Worm (Caenorhabditis elegans) whole organism, early embryonic: ENCODE results near the gene irld-18.
"Not testable (repeated sequence)": the region's sequence is repeated elsewhere in the genome, so short reads cannot be mapped to it uniquely, and the experiment has no call there.

Experiments
- B0310.2 ChIP-seq: sonication (generic microtip); optimal IDR thresholded peaks from 2 replicates; lab custom pipeline; 2016; ENCODE audit warnings: mild to moderate bottlenecking, missing genetic modification characterization, missing compliant biosample characterization
- F13C5.2 ChIP-seq: sonication (generic microtip); optimal IDR thresholded peaks from 2 replicates; lab custom pipeline; 2017; ENCODE audit warnings: mild to moderate bottlenecking, missing genetic modification characterization, inconsistent platforms, missing compliant biosample characterization
- aly-1 ChIP-seq: sonication (generic microtip); optimal IDR thresholded peaks from 2 replicates; lab custom pipeline; 2016; ENCODE audit warnings: missing genetic modification characterization, missing compliant biosample characterization
- ama-1 ChIP-seq: fragments of 150-350 bp; optimal IDR thresholded peaks from 2 replicates; lab custom pipeline; 2014
- ceh-13 ChIP-seq: fragments of 200-800 bp; sonication (Bioruptor generic); optimal IDR thresholded peaks from 2 replicates; lab custom pipeline; 2018; ENCODE audit warnings: mild to moderate bottlenecking, missing genetic modification characterization, missing compliant biosample characterization
- ceh-36 ChIP-seq: sonication (generic microtip); optimal IDR thresholded peaks from 2 replicates; lab custom pipeline; 2016; ENCODE audit warnings: missing genetic modification characterization, inconsistent platforms, missing compliant biosample characterization
- ets-7 ChIP-seq: sonication (generic microtip); optimal IDR thresholded peaks from 2 replicates; lab custom pipeline; 2016; ENCODE audit warnings: missing genotype, missing genetic modification characterization, missing compliant biosample characterization
- flt-1 ChIP-seq: fragments of 200-800 bp; sonication (Bioruptor generic); IDR thresholded peaks from 2 replicates; pipeline ENCODE4 v1.3.6; 2022; ENCODE audit warnings: missing genetic modification characterization, missing compliant biosample characterization
- hmbx-1 ChIP-seq: sonication (generic microtip); optimal IDR thresholded peaks from 2 replicates; lab custom pipeline; 2016; ENCODE audit warnings: mild to moderate bottlenecking, missing genetic modification characterization, missing compliant biosample characterization
- hmg-4 ChIP-seq: fragments of 200-800 bp; sonication (Bioruptor generic); optimal IDR thresholded peaks from 2 replicates; lab custom pipeline; 2018; ENCODE audit warnings: mild to moderate bottlenecking, missing genetic modification characterization, missing compliant biosample characterization
- hnd-1 ChIP-seq: sonication (generic microtip); optimal IDR thresholded peaks from 2 replicates; lab custom pipeline; 2016; ENCODE audit warnings: missing genetic modification characterization, missing compliant biosample characterization
- pes-1 ChIP-seq: fragments of 200-800 bp; sonication (Bioruptor generic); IDR thresholded peaks from 2 replicates; pipeline ENCODE4 v1.3.6; 2022; ENCODE audit warnings: missing genetic modification reagents, missing genetic modification characterization, missing compliant biosample characterization
- scrt-1 ChIP-seq: fragments of 200-800 bp; sonication (Bioruptor generic); IDR thresholded peaks from 2 replicates; pipeline ENCODE4 v1.3.6; 2022; ENCODE audit warnings: missing genetic modification characterization, missing compliant biosample characterization
- sea-1 ChIP-seq: fragments of 200-800 bp; sonication (Bioruptor generic); conservative IDR thresholded peaks from 2 replicates; pipeline ENCODE4 v1.3.6; 2022; ENCODE audit warnings: missing genetic modification characterization, missing compliant biosample characterization
- tbx-11 ChIP-seq: fragments of 200-800 bp; sonication (Bioruptor generic); IDR thresholded peaks from 2 replicates; pipeline ENCODE4 v1.3.6; 2022; ENCODE audit warnings: missing genetic modification characterization, missing compliant biosample characterization
- tbx-37 ChIP-seq: fragments of 200-800 bp; sonication (Bioruptor generic); conservative IDR thresholded peaks from 2 replicates; pipeline ENCODE4 v1.3.6; 2022; ENCODE audit warnings: missing genetic modification reagents, missing genetic modification characterization, missing compliant biosample characterization
- tra-4 ChIP-seq: sonication (generic microtip); optimal IDR thresholded peaks from 2 replicates; lab custom pipeline; 2017; ENCODE audit warnings: missing genetic modification characterization, missing compliant biosample characterization

The irld-18 gene

ce11 chrIV:14565062-14565461 is 15.8 kb downstream of the irld-18 start, which contains the start of gene Y57G11B.2:
Y57G11B.2 (plus strand) TSS chrIV:14565362.
- TF ChIP-seq hmg-4 (GFP tag; lab: Kevin White, UChicago) (no peak), aly-1 (tag; lab: Kevin White, UChicago) (no peak), ets-7 (no peak), flt-1 (GFP tag; lab: Robert Waterston, UW) (no peak), tbx-37 (GFP tag; lab: Robert Waterston, UW) (no peak), hmbx-1 (tag; lab: Kevin White, UChicago) (no peak), pes-1 (GFP tag; lab: Robert Waterston, UW) (no peak)

- TF ChIP-seq ama-1 (lab: Kevin White, UChicago) (no peak), ceh-36 (no peak), flt-1 (GFP tag; lab: Robert Waterston, UW) (no peak), tbx-37 (GFP tag; lab: Robert Waterston, UW) (no peak)
These were observed 18.1 kb downstream of the irld-18 start for ce11 chrIV:14562649-14563268.

- TF ChIP-seq tra-4 (tag; lab: Kevin White, UChicago) (no peak), sea-1 (GFP tag; lab: Robert Waterston, UW) (no peak), tbx-11 (GFP tag; lab: Robert Waterston, UW) (no peak), ama-1 (lab: Kevin White, UChicago) (no peak), ceh-13 (no peak), scrt-1 (GFP tag; lab: Robert Waterston, UW) (no peak), hmbx-1 (tag; lab: Kevin White, UChicago) (no peak), pes-1 (GFP tag; lab: Robert Waterston, UW) (no peak), flt-1 (GFP tag; lab: Robert Waterston, UW) (no peak), ceh-36 (no peak), aly-1 (tag; lab: Kevin White, UChicago) (no peak), tbx-37 (GFP tag; lab: Robert Waterston, UW) (no peak), ets-7 (no peak), F13C5.2 (tag; lab: Kevin White, UChicago) (no peak), hnd-1 (tag; lab: Kevin White, UChicago) (no peak), B0310.2 (tag; lab: Kevin White, UChicago) (no peak)
These were observed 19.2 kb downstream of the irld-18 start for ce11 chrIV:14561677-14562076.

- TF ChIP-seq tbx-37 (GFP tag; lab: Robert Waterston, UW), result no peak
- TF ChIP-seq hmg-4 (GFP tag; lab: Kevin White, UChicago), result no peak
- TF ChIP-seq F13C5.2 (tag; lab: Kevin White, UChicago), result no peak
- no peak for TF ChIP-seq pes-1 (GFP tag; lab: Robert Waterston, UW)
These were observed 21.6 kb downstream of the irld-18 start for ce11 chrIV:14559267-14559666.

- no peak for TF ChIP-seq hmg-4 (GFP tag; lab: Kevin White, UChicago)
- no peak for TF ChIP-seq F13C5.2 (tag; lab: Kevin White, UChicago)
- TF ChIP-seq scrt-1 (GFP tag; lab: Robert Waterston, UW), result no peak
- no peak for TF ChIP-seq sea-1 (GFP tag; lab: Robert Waterston, UW)
- no peak for TF ChIP-seq ceh-36
- no peak for TF ChIP-seq tbx-37 (GFP tag; lab: Robert Waterston, UW)
- TF ChIP-seq tbx-11 (GFP tag; lab: Robert Waterston, UW), result no peak
- no peak for TF ChIP-seq ama-1 (lab: Kevin White, UChicago)
- TF ChIP-seq hnd-1 (tag; lab: Kevin White, UChicago), result no peak
These were observed 23.2 kb downstream of the irld-18 start for ce11 chrIV:14557642-14558041.

ce11 chrIV:14554788-14555187 is 26.1 kb downstream of the irld-18 start, which contains the start of gene Y57G11B.6:
Y57G11B.6 (minus strand) TSS chrIV:14554888.
- TF ChIP-seq flt-1 (GFP tag; lab: Robert Waterston, UW) (no peak), aly-1 (tag; lab: Kevin White, UChicago) (no peak), F13C5.2 (tag; lab: Kevin White, UChicago) (no peak), hmbx-1 (tag; lab: Kevin White, UChicago) (no peak), ceh-13 (no peak)

- not testable (repeated sequence) for TF ChIP-seq scrt-1 (GFP tag; lab: Robert Waterston, UW); B0310.2 (tag; lab: Kevin White, UChicago); sea-1 (GFP tag; lab: Robert Waterston, UW)
These were observed 29.0 kb downstream of the irld-18 start, which contains the start of gene pals-30 for ce11 chrIV:14551870-14552269. pals-30 (minus strand) TSS chrIV:14551970.

- no peak for TF ChIP-seq ets-7
- no peak for TF ChIP-seq ceh-36
- TF ChIP-seq B0310.2 (tag; lab: Kevin White, UChicago), result no peak
- no peak for TF ChIP-seq flt-1 (GFP tag; lab: Robert Waterston, UW)
- no peak for TF ChIP-seq ceh-13
- no peak for TF ChIP-seq sea-1 (GFP tag; lab: Robert Waterston, UW)
- no peak for TF ChIP-seq tra-4 (tag; lab: Kevin White, UChicago)
- no peak for TF ChIP-seq ama-1 (lab: Kevin White, UChicago)
- no peak for TF ChIP-seq hmbx-1 (tag; lab: Kevin White, UChicago)
- TF ChIP-seq pes-1 (GFP tag; lab: Robert Waterston, UW), result no peak
- no peak for TF ChIP-seq hnd-1 (tag; lab: Kevin White, UChicago)
- TF ChIP-seq tbx-37 (GFP tag; lab: Robert Waterston, UW), result no peak
These were observed 31.5 kb downstream of the irld-18 start, which contains the start of gene T27E7.9 for ce11 chrIV:14549308-14549707. T27E7.9 (minus strand) TSS chrIV:14549408.
